Worm (Caenorhabditis elegans) whole organism, late embryonic: ENCODE results near the gene Y110A2AL.1.

ENCODE experiments used
- ceh-22 ChIP-seq: sonication (generic microtip); optimal IDR thresholded peaks from 2 replicates; lab custom pipeline; 2017; ENCODE audit warnings: missing biosample characterization, missing genetic modification characterization
- ceh-9 ChIP-seq: sonication (generic microtip); optimal IDR thresholded peaks from 2 replicates; lab custom pipeline; 2016; ENCODE audit warnings: mild to moderate bottlenecking, missing genetic modification characterization, inconsistent platforms, missing compliant biosample characterization
- elt-2 ChIP-seq: sonication (generic microtip); optimal IDR thresholded peaks from 2 replicates; lab custom pipeline; 2016; ENCODE audit warnings: missing genetic modification reagents, missing genetic modification characterization, missing compliant biosample characterization
- fkh-6 ChIP-seq: sonication (generic microtip); optimal IDR thresholded peaks from 2 replicates; lab custom pipeline; 2016; ENCODE audit warnings: missing genetic modification characterization, missing compliant biosample characterization
- nhr-11 ChIP-seq: fragments of 150-350 bp; optimal IDR thresholded peaks from 2 replicates; lab custom pipeline; 2014; ENCODE audit warnings: missing biosample characterization, missing genetic modification characterization
- ref-2 ChIP-seq: sonication (generic microtip); optimal IDR thresholded peaks from 2 replicates; lab custom pipeline; 2016; ENCODE audit warnings: missing genetic modification characterization, missing compliant biosample characterization
- rnt-1 ChIP-seq: sonication (generic microtip); optimal IDR thresholded peaks from 2 replicates; lab custom pipeline; 2016; ENCODE audit warnings: missing genetic modification characterization, missing compliant biosample characterization
- sdc-2 ChIP-seq: sonication (generic microtip); optimal IDR thresholded peaks from 2 replicates; lab custom pipeline; 2016; ENCODE audit warnings: missing genotype, missing genetic modification characterization, missing compliant biosample characterization
- ttx-3 ChIP-seq: sonication (generic microtip); optimal IDR thresholded peaks from 2 replicates; lab custom pipeline; 2016; ENCODE audit warnings: missing genetic modification reagents, missing genetic modification characterization, missing compliant biosample characterization
- unc-42 ChIP-seq: sonication (generic microtip); optimal IDR thresholded peaks from 2 replicates; lab custom pipeline; 2016; ENCODE audit warnings: missing genotype, missing genetic modification characterization, missing compliant biosample characterization

- TF ChIP-seq ref-2 (tag; lab: Kevin White, UChicago) (no peak), elt-2 (tag; lab: Kevin White, UChicago) (no peak), sdc-2 (tag; lab: Kevin White, UChicago) (no peak), nhr-11 (tag; lab: Kevin White, UChicago) (no peak), ceh-22 (tag; lab: Kevin White, UChicago) (no peak), rnt-1 (tag; lab: Kevin White, UChicago) (no peak), ttx-3 (tag; lab: Kevin White, UChicago) (no peak), unc-42 (tag; lab: Kevin White, UChicago) (no peak), fkh-6 (tag; lab: Kevin White, UChicago) (no peak), ceh-9 (no peak)
Measured at ce11 chrII:2925032-2925431, 50.1 kb downstream of the Y110A2AL.1 start.
